Worm (Caenorhabditis elegans): ENCODE data around the gene fbxc-55.
"Not testable (repeated sequence)": the region's sequence is repeated elsewhere in the genome, so short reads cannot be mapped to it uniquely, and the experiment has no call there.

fbxc-55 gene

ce11 chrII:3149521-3150190 lies 20.3 kb downstream of the fbxc-55 start, which contains the start of the genes T10D4.11 and T10D4.1:
Gene T10D4.11 (minus strand): TSS chrII:3149621.
Gene T10D4.1 (plus strand): TSS chrII:3150140.
- TF ChIP-seq Y53G8AR.9 (GFP tag; conservative IDR thresholded peaks at IDR 0.05) = no peak
- no peak for TF ChIP-seq nhr-90 (tag; optimal IDR thresholded peaks at IDR 0.05)
- TF ChIP-seq ztf-22 (GFP tag; optimal IDR thresholded peaks at IDR 0.05) = no peak
- no peak for TF ChIP-seq K12H6.12 (tag; optimal IDR thresholded peaks at IDR 0.05)

- TF ChIP-seq pha-4 (tag; optimal IDR thresholded peaks at IDR 0.05) (no peak), mel-28 (tag; optimal IDR thresholded peaks at IDR 0.05; ENCODE audit: borderline replicate concordance) (no peak), let-607 (tag; optimal IDR thresholded peaks at IDR 0.05) (no peak), nfya-1 (tag; optimal IDR thresholded peaks at IDR 0.05; ENCODE audit: borderline replicate concordance, insufficient read depth) (no peak), pbrm-1 (GFP tag; IDR thresholded peaks at IDR 0.05) (no peak), K11D2.4 (GFP tag; IDR thresholded peaks at IDR 0.05) (no peak), zim-3 (tag; optimal IDR thresholded peaks at IDR 0.05) (no peak), him-1 (tag; optimal IDR thresholded peaks at IDR 0.05) (no peak)
These were observed 21.6 kb downstream of the fbxc-55 start for ce11 chrII:3148404-3148803.

DNA sequence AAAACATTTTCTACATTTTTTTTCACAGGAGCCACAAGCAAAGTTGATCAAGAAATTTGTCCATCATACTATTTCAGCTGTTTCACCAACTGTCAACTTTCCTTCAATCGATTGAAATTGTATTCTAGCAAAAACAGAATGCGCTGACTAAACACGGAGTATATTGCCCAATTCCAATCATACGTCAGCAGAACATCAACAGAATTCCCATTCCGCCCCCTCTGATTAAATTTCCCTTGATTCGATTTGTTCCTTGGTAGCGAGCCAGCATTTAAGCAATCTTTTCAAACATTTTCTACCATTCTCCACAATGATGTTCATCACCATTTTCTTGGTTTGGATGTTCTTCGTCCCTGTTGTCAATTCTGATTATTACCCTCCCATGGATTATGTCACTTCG lies 24.1 kb downstream of the fbxc-55 start, which contains the start of gene T10D4.15:
TSS of gene T10D4.15 (plus strand) at position 301 of the 400 bp plus-strand sequence.
- TF ChIP-seq K12H6.12 (tag; optimal IDR thresholded peaks at IDR 0.05) (no peak), rec-8 (tag; optimal IDR thresholded peaks at IDR 0.05) (no peak), hrde-1 (tag; optimal IDR thresholded peaks at IDR 0.05; ENCODE audit: borderline replicate concordance) (no peak), hmg-1.2 (GFP tag; IDR thresholded peaks at IDR 0.05) (no peak)

- not testable (repeated sequence) for TF ChIP-seq hmg-1.2 (GFP tag; IDR thresholded peaks at IDR 0.05); lir-1 (GFP tag; conservative IDR thresholded peaks at IDR 0.05); ceh-40 (GFP tag; IDR thresholded peaks at IDR 0.05)
These were observed 25.4 kb downstream of the fbxc-55 start, which contains the start of gene sri-43 for ce11 chrII:3144552-3144951. Gene sri-43 (minus strand): TSS chrII:3144652.

DNA sequence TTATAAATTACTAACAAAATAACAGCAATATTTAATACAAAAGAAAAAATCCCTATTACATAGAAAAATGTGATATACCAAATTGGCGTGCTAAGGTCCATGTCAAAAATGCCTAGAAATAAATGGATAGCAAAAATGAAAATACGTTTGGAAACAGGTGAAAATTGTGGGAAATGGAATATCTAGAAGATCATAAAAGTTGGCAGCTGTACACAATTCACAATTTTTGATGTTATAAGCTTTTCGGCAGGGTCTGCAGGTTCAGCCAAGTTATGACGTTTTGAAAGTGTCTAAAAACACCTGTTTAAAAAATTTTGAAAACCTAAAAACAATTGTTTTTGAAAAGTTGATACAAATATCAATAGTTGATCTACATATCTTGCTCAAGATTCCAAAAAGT lies 27.1 kb downstream of the fbxc-55 start, which contains the start of gene sri-42:
TSS of gene sri-42 (minus strand) at position 101 of the 400 bp plus-strand sequence.
- not testable (repeated sequence) for TF ChIP-seq Y53G8AR.9 (GFP tag; conservative IDR thresholded peaks at IDR 0.05); sptf-2 (GFP tag; optimal IDR thresholded peaks at IDR 0.05); F10E7.11 (tag; optimal IDR thresholded peaks at IDR 0.05)

DNA sequence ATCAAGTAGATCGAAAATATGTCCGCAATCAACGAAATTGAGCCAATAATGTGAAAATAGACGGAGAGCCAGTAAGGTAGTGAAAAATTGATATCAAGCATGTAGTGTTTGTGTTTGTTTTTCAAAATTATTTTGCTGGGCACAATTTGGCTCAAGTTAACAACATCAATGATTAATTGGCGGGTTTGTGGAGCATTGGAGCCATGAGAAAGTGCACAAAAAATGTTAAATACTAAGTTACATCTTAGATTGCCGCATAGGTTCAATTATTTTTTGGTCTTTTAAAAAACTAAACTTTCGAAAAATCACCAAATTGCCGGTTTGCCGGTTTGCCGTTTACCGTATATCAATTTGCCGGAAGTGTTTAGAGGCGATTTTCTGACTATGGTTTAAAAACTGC lies 32.2 kb downstream of the fbxc-55 start, which contains the start of gene sri-54:
TSS of gene sri-54 (minus strand) at position 101 of the 400 bp plus-strand sequence.
- TF ChIP-seq chd-7 (tag; optimal IDR thresholded peaks at IDR 0.05) (no peak), unc-62 (GFP tag; optimal IDR thresholded peaks at IDR 0.05) (no peak), atf-7 (tag; optimal IDR thresholded peaks at IDR 0.05) (no peak), Y67H2A.10 (GFP tag; conservative IDR thresholded peaks at IDR 0.05) (no peak)

- TF ChIP-seq F55B11.4 (tag; optimal IDR thresholded peaks at IDR 0.05; ENCODE audit: borderline replicate concordance, insufficient read depth) (no peak), hrde-1 (tag; optimal IDR thresholded peaks at IDR 0.05; ENCODE audit: borderline replicate concordance) (no peak), xnd-1 (tag; optimal IDR thresholded peaks at IDR 0.05) (no peak), hmg-1.2 (GFP tag; IDR thresholded peaks at IDR 0.05) (no peak), ceh-91 (GFP tag; IDR thresholded peaks at IDR 0.05) (no peak), C17E4.6 (GFP tag; IDR thresholded peaks at IDR 0.05) (no peak), nhr-27 (tag; optimal IDR thresholded peaks at IDR 0.05) (no peak), die-1 (tag; optimal IDR thresholded peaks at IDR 0.05) (no peak), ets-4 (GFP tag; optimal IDR thresholded peaks at IDR 0.05) (no peak), nfya-2 (GFP tag; IDR thresholded peaks at IDR 0.05) (no peak), cebp-1 (GFP tag; IDR thresholded peaks at IDR 0.05) (no peak), cebp-1 (tag; optimal IDR thresholded peaks at IDR 0.05) (no peak), B0261.1 (tag; optimal IDR thresholded peaks at IDR 0.05) (no peak), hlh-26 (GFP tag; conservative IDR thresholded peaks at IDR 0.05) (no peak), bed-1 (GFP tag; IDR thresholded peaks at IDR 0.05) (no peak)
These were observed 34.7 kb downstream of the fbxc-55 start for ce11 chrII:3135293-3135692.
